Worm (Caenorhabditis elegans) whole organism, dauer: Measurements from ENCODE around the gene clec-225.

ENCODE experiments used
- unc-62 ChIP-seq: sonication (generic microtip); optimal IDR thresholded peaks from 2 replicates; lab custom pipeline; 2017; ENCODE audit warnings: missing biosample characterization, missing genetic modification reagents, missing genetic modification characterization

Gene clec-225

ce11 chrV:13137955-13138354 is 3.3 kb upstream of the clec-225 start, which contains the start of gene clec-41:
clec-41 (minus strand) TSS chrV:13138101.
- TF ChIP-seq unc-62 = no peak

DNA sequence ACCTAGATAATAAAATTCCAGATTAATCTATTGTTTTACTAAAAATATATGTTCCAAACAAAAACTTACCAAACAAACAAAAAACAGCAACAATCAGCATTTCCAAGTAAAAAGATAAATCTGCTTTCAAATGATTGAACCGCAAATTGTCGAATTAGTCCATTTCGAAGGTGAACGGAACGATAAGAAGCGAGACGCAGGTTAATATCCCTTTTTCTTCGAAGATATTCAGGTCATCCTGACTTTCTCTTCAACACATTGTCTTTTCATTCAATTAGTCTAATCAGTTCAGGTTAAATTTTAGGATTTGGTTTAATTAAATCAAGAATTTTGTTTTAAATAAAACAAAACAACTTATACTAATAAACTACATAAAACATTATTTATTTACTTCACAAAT is 1.3 kb downstream of the clec-225 start, which contains the start of gene B0365.9:
B0365.9 (minus strand) TSS at position 186 of the 400 bp plus-strand sequence.
- no peak for TF ChIP-seq unc-62

DNA sequence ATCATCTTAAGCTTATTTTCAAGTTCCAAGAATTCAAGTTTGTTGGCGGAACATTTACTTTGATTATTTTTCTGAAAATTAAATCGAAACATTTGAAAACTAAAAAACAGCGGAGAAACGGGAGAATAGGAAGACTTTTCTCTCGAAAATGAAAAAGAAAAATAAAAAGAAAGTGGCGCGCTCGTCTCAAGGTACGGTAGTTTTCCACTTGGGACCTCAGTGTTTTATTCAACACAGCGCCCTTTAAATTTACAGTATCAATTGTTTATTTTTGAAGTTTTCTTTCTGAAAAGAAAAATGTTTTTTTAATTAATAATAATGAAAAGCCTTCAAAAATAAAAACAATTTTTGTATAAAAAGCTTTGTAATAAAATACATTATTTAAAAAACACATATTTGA is 3.2 kb downstream of the clec-225 start:
- TF ChIP-seq unc-62 = no peak

DNA sequence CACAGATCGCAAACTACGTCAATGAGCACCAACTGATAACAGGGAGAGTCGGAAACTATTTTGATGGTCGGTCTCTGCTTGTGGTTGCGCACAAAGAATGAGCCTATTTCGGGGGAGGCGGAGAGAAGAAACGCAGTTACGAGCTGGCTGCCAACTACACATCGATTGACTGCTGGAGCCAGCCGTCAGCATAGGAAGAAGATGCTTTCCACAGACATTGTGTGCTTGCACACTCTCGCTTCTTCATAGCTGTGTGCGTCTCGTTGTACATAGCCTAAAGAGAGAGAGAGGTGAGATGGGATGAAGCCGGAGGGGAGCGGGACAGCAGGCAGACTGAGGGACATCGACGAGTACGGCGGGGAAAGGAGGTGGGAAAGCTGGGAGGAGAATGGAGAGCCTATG is 4.2 kb downstream of the clec-225 start:
- TF ChIP-seq unc-62 = no peak

- no peak for TF ChIP-seq unc-62
Measured at ce11 chrV:13129895-13130294, 4.8 kb downstream of the clec-225 start, which contains the start of gene eat-6. eat-6 (minus strand) TSS chrV:13129995.

DNA sequence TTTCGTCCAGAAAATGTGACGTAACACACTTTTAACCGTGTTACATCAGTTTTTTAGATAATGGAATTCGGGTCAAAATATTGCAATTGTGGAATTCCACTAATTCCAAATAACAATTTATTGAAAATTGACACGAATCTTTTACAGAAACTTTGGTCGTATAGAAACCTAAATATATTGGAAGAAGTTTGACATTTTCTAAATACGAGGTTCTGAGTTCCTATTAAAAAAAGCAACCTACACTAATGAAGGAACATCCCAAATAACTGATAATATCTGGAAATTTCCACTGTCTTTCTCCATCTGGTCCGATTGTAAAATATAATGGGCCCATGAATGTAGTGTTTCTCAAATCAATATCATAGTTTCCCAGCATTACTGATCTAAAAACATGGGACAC is 13.4 kb downstream of the clec-225 start:
- TF ChIP-seq unc-62 = no peak

DNA sequence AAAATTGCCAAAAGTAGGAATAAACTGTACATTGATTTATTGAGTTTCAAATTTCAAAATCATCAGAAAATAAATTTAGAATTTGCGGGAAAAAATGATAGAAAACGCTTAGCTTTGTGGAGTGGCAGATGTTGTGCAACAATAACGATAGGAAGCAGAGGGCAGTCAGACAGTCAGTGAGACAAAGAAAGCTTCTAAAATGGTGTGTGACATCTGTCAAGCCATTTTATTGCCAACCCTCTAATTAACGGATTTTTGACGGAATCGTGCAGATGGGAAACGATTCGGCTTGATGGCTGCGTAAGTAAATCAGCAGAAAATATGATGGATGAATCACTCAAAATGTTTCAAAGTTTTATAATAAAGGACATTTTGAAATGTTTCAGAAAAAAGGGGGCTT is 14.6 kb downstream of the clec-225 start, which contains the start of gene max-1:
max-1 (minus strand) TSS at position 124 of the 400 bp plus-strand sequence.
- TF ChIP-seq unc-62 = no peak

- no peak for TF ChIP-seq unc-62
Measured at ce11 chrV:13116114-13116603, 18.5 kb downstream of the clec-225 start, which contains the start of gene acly-2. acly-2 (plus strand) TSS chrV:13116488.

- TF ChIP-seq unc-62 = no peak
Measured at ce11 chrV:13114552-13115237, 20.0 kb downstream of the clec-225 start.

ce11 chrV:13112937-13113497 is 21.7 kb downstream of the clec-225 start:
- no peak for TF ChIP-seq unc-62

ce11 chrV:13111599-13112191 is 23.0 kb downstream of the clec-225 start:
- no peak for TF ChIP-seq unc-62

- no peak for TF ChIP-seq unc-62
Measured at ce11 chrV:13105840-13106429, 28.8 kb downstream of the clec-225 start.

- no peak for TF ChIP-seq unc-62
Measured at ce11 chrV:13095654-13096053, 39.0 kb downstream of the clec-225 start, which contains the start of gene C34B4.5. C34B4.5 (plus strand) TSS chrV:13095954.

DNA sequence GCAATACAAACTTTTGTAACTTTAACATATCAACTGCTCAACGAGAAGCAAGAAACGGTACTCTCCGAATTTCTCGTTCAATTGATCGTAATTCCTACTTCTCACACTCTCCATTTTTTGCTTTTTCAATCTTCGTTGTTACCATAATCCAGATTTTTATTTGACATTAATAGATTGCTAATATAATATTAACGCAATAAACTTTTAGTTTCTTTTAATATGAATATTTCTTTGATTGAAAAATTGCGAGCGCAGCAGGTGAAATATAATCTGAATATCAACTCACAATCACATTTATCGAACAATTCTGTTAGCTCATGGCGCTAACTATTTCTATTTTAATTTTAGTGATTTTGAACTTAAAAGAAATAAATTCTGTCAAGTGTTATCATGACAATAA is 42.3 kb downstream of the clec-225 start, which contains the start of gene lurp-4:
lurp-4 (plus strand) TSS at position 301 of the 400 bp plus-strand sequence.
- TF ChIP-seq unc-62 = no peak

- no peak for TF ChIP-seq unc-62
Measured at ce11 chrV:13090130-13090770, 44.4 kb downstream of the clec-225 start, which contains the start of gene C34B4.4. C34B4.4 (plus strand) TSS chrV:13090405.

- TF ChIP-seq unc-62 = no peak
Measured at ce11 chrV:13088485-13088884, 46.2 kb downstream of the clec-225 start.
